Fruit fly (Drosophila melanogaster): ENCODE measurements around the gene CG16753.
A peak's percentile ranks its signal among the peaks of the same experiment; 100 is the strongest.

CG16753 gene

dm6 chr3L:3083329-3084083 lies 28.6 kb downstream of the CG16753 start:
- TF ChIP-seq OdsH (GFP tag; optimal IDR thresholded peaks at IDR 0.05) (peak; percentile 38), sage (GFP tag; optimal IDR thresholded peaks at IDR 0.05) (no peak), br (GFP tag; optimal IDR thresholded peaks at IDR 0.05) (peak; percentile 18), Rel (GFP tag; optimal IDR thresholded peaks at IDR 0.05) (no peak), Rel (tag; optimal IDR thresholded peaks at IDR 0.05) (peak; percentile 79), Vsx2 (GFP tag; optimal IDR thresholded peaks at IDR 0.05; ENCODE audit: partially characterized antibody) (no peak), Hr83 (GFP tag; optimal IDR thresholded peaks at IDR 0.05; ENCODE audit: poor library complexity, severe bottlenecking) (peak; percentile 35), rgr (GFP tag; optimal IDR thresholded peaks at IDR 0.05) (peak; percentile 27), h (GFP tag; optimal IDR thresholded peaks at IDR 0.05) (peak; percentile 35)

- no peak for TF ChIP-seq foxo (GFP tag; optimal IDR thresholded peaks at IDR 0.05)
- TF ChIP-seq CG9705 (GFP tag; optimal IDR thresholded peaks at IDR 0.05) = no peak
- TF ChIP-seq rgr (GFP tag; optimal IDR thresholded peaks at IDR 0.05) = no peak
- no peak for TF ChIP-seq br (GFP tag; optimal IDR thresholded peaks at IDR 0.05)
- TF ChIP-seq Vsx2 (GFP tag; optimal IDR thresholded peaks at IDR 0.05; ENCODE audit: partially characterized antibody) = no peak
- TF ChIP-seq Hr78 (GFP tag; optimal IDR thresholded peaks at IDR 0.05) = no peak
- no peak for TF ChIP-seq Abd-B (GFP tag; optimal IDR thresholded peaks at IDR 0.05)
- no peak for TF ChIP-seq usp (GFP tag; optimal IDR thresholded peaks at IDR 0.05)
- no peak for TF ChIP-seq woc (GFP tag; optimal IDR thresholded peaks at IDR 0.05)
- TF ChIP-seq Jra (GFP tag; optimal IDR thresholded peaks at IDR 0.05) = no peak
- no peak for TF ChIP-seq dmrt93B (GFP tag; optimal IDR thresholded peaks at IDR 0.05)
- TF ChIP-seq OdsH (GFP tag; optimal IDR thresholded peaks at IDR 0.05) = no peak
These were observed 34.1 kb downstream of the CG16753 start for dm6 chr3L:3089012-3089411.

- TF ChIP-seq psq (GFP tag; optimal IDR thresholded peaks at IDR 0.05) (peak; percentile 37), jim (GFP tag; optimal IDR thresholded peaks at IDR 0.05) (no peak), woc (GFP tag; optimal IDR thresholded peaks at IDR 0.05) (peak; percentile 49), Dfd (GFP tag; optimal IDR thresholded peaks at IDR 0.05) (no peak), tai (GFP tag; optimal IDR thresholded peaks at IDR 0.05) (no peak), Dif (GFP tag; optimal IDR thresholded peaks at IDR 0.05; ENCODE audit: partially characterized antibody) (no peak), rgr (GFP tag; optimal IDR thresholded peaks at IDR 0.05) (peak; percentile 44), Rel (GFP tag; optimal IDR thresholded peaks at IDR 0.05) (no peak), Rel (tag; optimal IDR thresholded peaks at IDR 0.05) (peak; percentile 33), Sp1 (GFP tag; optimal IDR thresholded peaks at IDR 0.05) (peak; percentile 27), Vsx2 (GFP tag; optimal IDR thresholded peaks at IDR 0.05; ENCODE audit: partially characterized antibody) (no peak), foxo (GFP tag; optimal IDR thresholded peaks at IDR 0.05) (peak in 1 of 2 experiments; percentile 58), Hr83 (GFP tag; optimal IDR thresholded peaks at IDR 0.05; ENCODE audit: poor library complexity, severe bottlenecking) (peak; percentile 40), sage (GFP tag; optimal IDR thresholded peaks at IDR 0.05) (no peak), lola (GFP tag; optimal IDR thresholded peaks at IDR 0.05) (no peak), ey (GFP tag; optimal IDR thresholded peaks at IDR 0.05) (peak; percentile 15), OdsH (GFP tag; optimal IDR thresholded peaks at IDR 0.05) (peak; percentile 38), sv (GFP tag; optimal IDR thresholded peaks at IDR 0.05) (peak; percentile 40), usp (GFP tag; optimal IDR thresholded peaks at IDR 0.05) (no peak), Jra (GFP tag; optimal IDR thresholded peaks at IDR 0.05) (peak; percentile 30), dl (GFP tag; optimal IDR thresholded peaks at IDR 0.05; ENCODE audit: insufficient read depth in 1 of 2, partially characterized antibody in 2 of 2) (peak in 1 of 2 experiments; percentile 39), dmrt93B (GFP tag; optimal IDR thresholded peaks at IDR 0.05) (no peak), h (GFP tag; optimal IDR thresholded peaks at IDR 0.05) (no peak), fru (GFP tag; optimal IDR thresholded peaks at IDR 0.05) (peak; percentile 59), br (GFP tag; optimal IDR thresholded peaks at IDR 0.05) (peak; percentile 58), Hnf4 (GFP tag; optimal IDR thresholded peaks at IDR 0.05) (peak; percentile 82), Myc (optimal IDR thresholded peaks at IDR 0.05) (peak; percentile 38), Mio (GFP tag; optimal IDR thresholded peaks at IDR 0.05) (no peak)
These were observed 35.9 kb downstream of the CG16753 start for dm6 chr3L:3090581-3091345.

dm6 chr3L:3095590-3095989 lies 40.7 kb downstream of the CG16753 start:
- TF ChIP-seq Jra (GFP tag; optimal IDR thresholded peaks at IDR 0.05) (no peak), N (GFP tag; optimal IDR thresholded peaks at IDR 0.05) (no peak), brk (GFP tag; optimal IDR thresholded peaks at IDR 0.05) (no peak), CrebA (GFP tag; optimal IDR thresholded peaks at IDR 0.05; ENCODE audit: borderline replicate concordance) (no peak), br (GFP tag; optimal IDR thresholded peaks at IDR 0.05) (peak; percentile 51), sv (GFP tag; optimal IDR thresholded peaks at IDR 0.05) (no peak), fru (GFP tag; optimal IDR thresholded peaks at IDR 0.05) (no peak), OdsH (GFP tag; optimal IDR thresholded peaks at IDR 0.05) (no peak), CG32264 (GFP tag; optimal IDR thresholded peaks at IDR 0.05) (no peak), dmrt93B (GFP tag; optimal IDR thresholded peaks at IDR 0.05) (no peak), foxo (GFP tag; optimal IDR thresholded peaks at IDR 0.05) (no peak), tai (GFP tag; optimal IDR thresholded peaks at IDR 0.05) (no peak), rgr (GFP tag; optimal IDR thresholded peaks at IDR 0.05) (no peak), sage (GFP tag; optimal IDR thresholded peaks at IDR 0.05) (no peak), usp (GFP tag; optimal IDR thresholded peaks at IDR 0.05) (no peak), Dfd (GFP tag; optimal IDR thresholded peaks at IDR 0.05) (no peak), Sp1 (GFP tag; optimal IDR thresholded peaks at IDR 0.05) (no peak), Vsx2 (GFP tag; optimal IDR thresholded peaks at IDR 0.05; ENCODE audit: partially characterized antibody) (peak; percentile 28), woc (GFP tag; optimal IDR thresholded peaks at IDR 0.05) (no peak), ey (GFP tag; optimal IDR thresholded peaks at IDR 0.05) (no peak), GATAd (GFP tag; optimal IDR thresholded peaks at IDR 0.05) (no peak), Hnf4 (GFP tag; optimal IDR thresholded peaks at IDR 0.05) (peak; percentile 13), Myc (optimal IDR thresholded peaks at IDR 0.05) (no peak), Abd-B (GFP tag; optimal IDR thresholded peaks at IDR 0.05) (no peak), dsf (GFP tag; optimal IDR thresholded peaks at IDR 0.05; ENCODE audit: borderline replicate concordance) (no peak)
